Worm (Caenorhabditis elegans) whole organism, L1 larva: Measurements from ENCODE around the gene sptl-1.

Experiments used
- C34B4.2 ChIP-seq: sonication (generic microtip); optimal IDR thresholded peaks from 2 replicates; lab custom pipeline; 2017; ENCODE audit warnings: mild to moderate bottlenecking, missing genetic modification characterization, missing compliant biosample characterization
- F16B12.6 ChIP-seq: fragments of 150-350 bp; optimal IDR thresholded peaks from 2 replicates; lab custom pipeline; 2014; ENCODE audit warnings: missing biosample characterization, missing genetic modification characterization
- Y116A8C.19 ChIP-seq: sonication (generic microtip); optimal IDR thresholded peaks from 2 replicates; lab custom pipeline; 2016; ENCODE audit warnings: missing compliant biosample characterization, missing genetic modification characterization, borderline replicate concordance
- aha-1 ChIP-seq: fragments of 150-350 bp; optimal IDR thresholded peaks from 2 replicates; lab custom pipeline; 2014; ENCODE audit warnings: missing biosample characterization, missing genetic modification characterization
- alr-1 ChIP-seq: fragments of 200-800 bp; sonication (Bioruptor generic); optimal IDR thresholded peaks from 2 replicates; lab custom pipeline; 2018; ENCODE audit warnings: borderline replicate concordance, mild to moderate bottlenecking, missing genetic modification characterization, missing compliant biosample characterization
- ceh-63 ChIP-seq: fragments of 200-800 bp; sonication (Bioruptor generic); optimal IDR thresholded peaks from 2 replicates; lab custom pipeline; 2018; ENCODE audit warnings: mild to moderate bottlenecking, missing genetic modification characterization, missing compliant biosample characterization
- ceh-90 ChIP-seq: sonication (generic microtip); optimal IDR thresholded peaks from 2 replicates; lab custom pipeline; 2016; ENCODE audit warnings: missing genetic modification characterization, missing compliant biosample characterization
- ces-1 ChIP-seq: fragments of 150-350 bp; optimal IDR thresholded peaks from 2 replicates; lab custom pipeline; 2014; ENCODE audit warnings: missing biosample characterization, missing genetic modification reagents, missing genetic modification characterization
- dpl-1 ChIP-seq, 3 experiments: fragments of 150-350 bp in 2 of 3; sonication (generic microtip) in 1 of 3; optimal IDR thresholded peaks; 2 replicates each; lab custom pipeline; 2014 to 2017; ENCODE audit warnings: missing biosample characterization in 3 of 3, missing genetic modification characterization in 3 of 3, missing genetic modification reagents in 3 of 3
- dsc-1 ChIP-seq: sonication (generic microtip); optimal IDR thresholded peaks from 2 replicates; lab custom pipeline; 2016; ENCODE audit warnings: mild to moderate bottlenecking, missing genetic modification characterization, missing compliant biosample characterization
- efl-1 ChIP-seq, 4 experiments: fragments of 150-350 bp; optimal IDR thresholded peaks in 3 of 4; peaks in 1 of 4; 1 replicate in 1 of 4; 2 replicates in 3 of 4; lab custom pipeline; 2014; ENCODE audit warnings: missing biosample characterization in 2 of 4, missing genetic modification characterization in 2 of 4, missing genetic modification reagents in 2 of 4
- egl-13 ChIP-seq: sonication (generic microtip); optimal IDR thresholded peaks from 2 replicates; lab custom pipeline; 2016; ENCODE audit warnings: missing genotype, missing genetic modification reagents, missing genetic modification characterization, missing compliant biosample characterization
- egl-27 ChIP-seq, 2 experiments: fragments of 150-350 bp in 1 of 2; sonication (generic microtip); optimal IDR thresholded peaks; 3 replicates each; lab custom pipeline; 2017 to 2018; ENCODE audit warnings: missing biosample characterization in 2 of 2, missing genetic modification characterization in 2 of 2, missing genetic modification reagents in 2 of 2
- elt-2 ChIP-seq: sonication (generic microtip); optimal IDR thresholded peaks from 2 replicates; lab custom pipeline; 2016; ENCODE audit warnings: missing genetic modification characterization, mild to moderate bottlenecking, inconsistent platforms, missing compliant biosample characterization, missing genetic modification reagents
- fkh-10 ChIP-seq: sonication (generic microtip); optimal IDR thresholded peaks from 2 replicates; lab custom pipeline; 2017; ENCODE audit warnings: missing biosample characterization, missing genetic modification reagents, missing genetic modification characterization
- fkh-4 ChIP-seq: sonication (generic microtip); optimal IDR thresholded peaks from 2 replicates; lab custom pipeline; 2016; ENCODE audit warnings: missing compliant biosample characterization, missing genetic modification characterization, borderline replicate concordance
- hlh-17 ChIP-seq: fragments of 200-800 bp; sonication (Bioruptor generic); optimal IDR thresholded peaks from 2 replicates; lab custom pipeline; 2018; ENCODE audit warnings: missing genetic modification characterization, mild to moderate bottlenecking, missing compliant biosample characterization, moderate library complexity, borderline replicate concordance
- hlh-4 ChIP-seq: sonication (generic microtip); optimal IDR thresholded peaks from 2 replicates; lab custom pipeline; 2016; ENCODE audit warnings: mild to moderate bottlenecking, missing genetic modification characterization, missing compliant biosample characterization
- irx-1 ChIP-seq: sonication (generic microtip); optimal IDR thresholded peaks from 2 replicates; lab custom pipeline; 2016; ENCODE audit warnings: missing genetic modification characterization, missing compliant biosample characterization
- isw-1 ChIP-seq: fragments of 200-800 bp; sonication (Bioruptor generic); IDR thresholded peaks from 2 replicates; pipeline ENCODE4 v1.3.6; 2022; ENCODE audit warnings: missing genetic modification characterization, missing compliant biosample characterization
- jun-1 ChIP-seq: fragments of 150-350 bp; optimal IDR thresholded peaks from 2 replicates; lab custom pipeline; 2014; ENCODE audit warnings: missing biosample characterization, missing genetic modification reagents, missing genetic modification characterization
- lin-13 ChIP-seq: fragments of 150-350 bp; optimal IDR thresholded peaks from 2 replicates; lab custom pipeline; 2014; ENCODE audit warnings: missing biosample characterization, missing genetic modification reagents, missing genetic modification characterization
- lin-15B ChIP-seq: fragments of 150-350 bp; sonication (generic microtip); optimal IDR thresholded peaks from 3 replicates; lab custom pipeline; 2014; ENCODE audit warnings: missing biosample characterization, missing genetic modification characterization
- lin-35 ChIP-seq, 2 experiments: fragments of 150-350 bp; optimal IDR thresholded peaks; 2 replicates each; lab custom pipeline; 2014; ENCODE audit warnings: missing biosample characterization in 2 of 2, missing genetic modification characterization in 2 of 2, missing genetic modification reagents in 2 of 2
- mab-9 ChIP-seq: fragments of 200-800 bp; sonication (Bioruptor generic); IDR thresholded peaks from 2 replicates; pipeline ENCODE4 v1.3.6; 2022; ENCODE audit warnings: missing genetic modification reagents, missing genetic modification characterization, missing compliant biosample characterization
- mdl-1 ChIP-seq, 2 experiments: fragments of 150-350 bp; optimal IDR thresholded peaks; 2 replicates each; lab custom pipeline; 2014 to 2017; ENCODE audit warnings: missing biosample characterization in 2 of 2, missing genetic modification characterization in 2 of 2, inconsistent platforms in 1 of 2
- mef-2 ChIP-seq: fragments of 150-350 bp; optimal IDR thresholded peaks from 2 replicates; lab custom pipeline; 2014; ENCODE audit warnings: missing biosample characterization, missing genetic modification characterization
- nhr-19 ChIP-seq: fragments of 200-800 bp; sonication (Bioruptor generic); conservative IDR thresholded peaks from 2 replicates; pipeline ENCODE4 v1.3.6; 2022; ENCODE audit warnings: missing genetic modification characterization, missing compliant biosample characterization
- nhr-28 ChIP-seq: fragments of 150-350 bp; optimal IDR thresholded peaks from 2 replicates; lab custom pipeline; 2014; ENCODE audit warnings: missing biosample characterization, missing genetic modification characterization
- nhr-71 ChIP-seq: sonication (generic microtip); optimal IDR thresholded peaks from 2 replicates; lab custom pipeline; 2016; ENCODE audit warnings: mild to moderate bottlenecking, missing genetic modification characterization, moderate library complexity, missing compliant biosample characterization
- nhr-76 ChIP-seq: sonication (generic microtip); optimal IDR thresholded peaks from 2 replicates; lab custom pipeline; 2017; ENCODE audit warnings: missing biosample characterization, missing genetic modification characterization
- nhr-77 ChIP-seq: fragments of 150-350 bp; optimal IDR thresholded peaks from 2 replicates; lab custom pipeline; 2014; ENCODE audit warnings: missing biosample characterization, missing genetic modification characterization
- nhr-84 ChIP-seq: sonication (generic microtip); optimal IDR thresholded peaks from 2 replicates; lab custom pipeline; 2017; ENCODE audit warnings: missing biosample characterization, missing genetic modification characterization
- nhr-85 ChIP-seq: sonication (generic microtip); peaks from one replicate; lab custom pipeline; 2016; ENCODE audit warnings: missing genetic modification characterization, inconsistent platforms, missing compliant biosample characterization
- nhr-90 ChIP-seq: sonication (generic microtip); optimal IDR thresholded peaks from 2 replicates; lab custom pipeline; 2016; ENCODE audit warnings: mild to moderate bottlenecking, missing genetic modification characterization, missing compliant biosample characterization; ENCODE audit not compliant: poor library complexity
- pqm-1 ChIP-seq: sonication (generic microtip); optimal IDR thresholded peaks from 3 replicates; lab custom pipeline; 2017; ENCODE audit warnings: missing biosample characterization, missing genetic modification characterization
- snu-23 ChIP-seq: sonication (generic microtip); optimal IDR thresholded peaks from 2 replicates; lab custom pipeline; 2016; ENCODE audit warnings: missing genetic modification characterization, missing compliant biosample characterization
- sptf-1 ChIP-seq: fragments of 150-350 bp; optimal IDR thresholded peaks from 2 replicates; lab custom pipeline; 2014; ENCODE audit warnings: missing biosample characterization, missing genetic modification characterization
- tbx-2 ChIP-seq: sonication (generic microtip); optimal IDR thresholded peaks from 2 replicates; lab custom pipeline; 2016; ENCODE audit warnings: missing genetic modification characterization, missing compliant biosample characterization
- unc-62 ChIP-seq: fragments of 150-350 bp; optimal IDR thresholded peaks from 2 replicates; lab custom pipeline; 2014; ENCODE audit warnings: missing biosample characterization, missing genetic modification reagents, missing genetic modification characterization
- unc-98 ChIP-seq: fragments of 200-800 bp; sonication (Bioruptor generic); IDR thresholded peaks from 2 replicates; pipeline ENCODE4 v1.3.6; 2022; ENCODE audit warnings: missing genetic modification characterization, missing compliant biosample characterization
- xbp-1 ChIP-seq: sonication (generic microtip); optimal IDR thresholded peaks from 2 replicates; lab custom pipeline; 2016; ENCODE audit warnings: missing genetic modification characterization, missing compliant biosample characterization
- zip-4 ChIP-seq: fragments of 200-800 bp; sonication (Bioruptor generic); optimal IDR thresholded peaks from 2 replicates; lab custom pipeline; 2018; ENCODE audit warnings: mild to moderate bottlenecking, missing genetic modification characterization, moderate library complexity, missing compliant biosample characterization
- ztf-4 ChIP-seq: fragments of 150-350 bp; optimal IDR thresholded peaks from 2 replicates; lab custom pipeline; 2014; ENCODE audit warnings: missing biosample characterization, missing genetic modification characterization

Gene sptl-1

ce11 chrII:24559-24998 is 26.9 kb upstream of the sptl-1 start, which contains the start of gene enee-1 (continued):
- TF ChIP-seq egl-27 (tag; optimal IDR thresholded peaks at IDR 0.05; lab: Kevin White, UChicago): no peak
- TF ChIP-seq mdl-1 (tag; optimal IDR thresholded peaks at IDR 0.05; lab: Kevin White, UChicago): peak in 1 of 2 experiments; percentile 80
- peak; percentile 93 for TF ChIP-seq nhr-71 (tag; lab: Kevin White, UChicago)
- peak; percentile 56 for TF ChIP-seq mab-9 (GFP tag; lab: Robert Waterston, UW)
- TF ChIP-seq tbx-2 (tag; lab: Kevin White, UChicago): peak; percentile 88
- peak; percentile 89 for TF ChIP-seq ztf-4 (tag; lab: Kevin White, UChicago)
- no peak for TF ChIP-seq unc-98 (GFP tag; lab: Robert Waterston, UW)
- peak; percentile 32 for TF ChIP-seq zip-4 (GFP tag; lab: Kevin White, UChicago)
- peak; percentile 40 for TF ChIP-seq nhr-76 (tag; lab: Kevin White, UChicago)
- peak; percentile 87 for TF ChIP-seq nhr-85 (tag; lab: Kevin White, UChicago)
- TF ChIP-seq mef-2 (tag; lab: Kevin White, UChicago): no peak
- peak; percentile 91 for TF ChIP-seq snu-23 (GFP tag; lab: Kevin White, UChicago)
- TF ChIP-seq pqm-1 (tag; lab: Kevin White, UChicago): no peak
- peak; percentile 98 to 100 for TF ChIP-seq lin-35 (GFP tag; optimal IDR thresholded peaks at IDR 0.05; lab: Kevin White, UChicago)
- TF ChIP-seq lin-15B (tag; lab: Kevin White, UChicago): peak; percentile 83
- peak; percentile 86 for TF ChIP-seq jun-1 (tag; lab: Kevin White, UChicago)
- peak; percentile 88 for TF ChIP-seq dsc-1 (tag; lab: Kevin White, UChicago)
- no peak for TF ChIP-seq Y116A8C.19
- TF ChIP-seq lin-13 (GFP tag; lab: Kevin White, UChicago): peak; percentile 90
- peak; percentile 68 for TF ChIP-seq F16B12.6 (tag; lab: Kevin White, UChicago)
- peak; percentile 45 for TF ChIP-seq elt-2 (tag; lab: Kevin White, UChicago)
- TF ChIP-seq fkh-10 (GFP tag; lab: Kevin White, UChicago): peak; percentile 78
- peak; percentile 26 for TF ChIP-seq C34B4.2 (tag; lab: Kevin White, UChicago)
- TF ChIP-seq irx-1 (tag; lab: Kevin White, UChicago): peak; percentile 82
- TF ChIP-seq ceh-63: no peak
- TF ChIP-seq ces-1 (GFP tag; lab: Kevin White, UChicago): no peak
- TF ChIP-seq aha-1 (tag; lab: Kevin White, UChicago): peak; percentile 61
- peak; percentile 86 for TF ChIP-seq isw-1
- no peak for TF ChIP-seq ceh-90 (tag; lab: Kevin White, UChicago)
- peak; percentile 72 for TF ChIP-seq nhr-90
- TF ChIP-seq sptf-1 (tag; lab: Kevin White, UChicago): no peak
- TF ChIP-seq hlh-4 (tag; lab: Kevin White, UChicago): no peak
- peak; percentile 84 for TF ChIP-seq nhr-19 (GFP tag; lab: Robert Waterston, UW)
- TF ChIP-seq unc-62 (GFP tag; lab: Kevin White, UChicago): no peak
- peak; percentile 50 for TF ChIP-seq fkh-4
- TF ChIP-seq nhr-84 (tag; lab: Kevin White, UChicago): no peak
- TF ChIP-seq hlh-17 (GFP tag; lab: Kevin White, UChicago): no peak
- TF ChIP-seq efl-1 (optimal IDR thresholded peaks at IDR 0.05; lab: Kevin White, UChicago): peak; percentile 85 to 96
- peak; percentile 98 to 100 for TF ChIP-seq efl-1 (GFP tag; optimal IDR thresholded peaks at IDR 0.05 in 1 of 2; lab: Kevin White, UChicago)
- TF ChIP-seq dpl-1 (GFP tag; optimal IDR thresholded peaks at IDR 0.05; lab: Kevin White, UChicago): peak; percentile 95 to 99 (median 98)
- TF ChIP-seq xbp-1 (tag; lab: Kevin White, UChicago): peak; percentile 82
- no peak for TF ChIP-seq nhr-28 (tag; lab: Kevin White, UChicago)
- no peak for TF ChIP-seq alr-1
- peak; percentile 71 for TF ChIP-seq egl-13
- peak; percentile 80 for TF ChIP-seq nhr-77 (tag; lab: Kevin White, UChicago)
